Worm (Caenorhabditis elegans) whole organism, L4 larva: ENCODE results near the gene gck-3.

Source experiments
- F10B5.3 ChIP-seq: sonication (generic microtip); optimal IDR thresholded peaks from 2 replicates; lab custom pipeline; 2016; ENCODE audit warnings: mild to moderate bottlenecking, missing genetic modification characterization, missing compliant biosample characterization
- Y105C5A.15 ChIP-seq: fragments of 200-800 bp; sonication (Bioruptor generic); IDR thresholded peaks from 2 replicates; pipeline ENCODE4 v1.3.6; 2022; ENCODE audit warnings: missing genetic modification characterization, missing compliant biosample characterization
- Y48G9A.11 ChIP-seq: fragments of 200-800 bp; sonication (Bioruptor generic); IDR thresholded peaks from 2 replicates; pipeline ENCODE4 v1.3.6; 2022; ENCODE audit warnings: missing genetic modification reagents, missing genetic modification characterization, missing compliant biosample characterization
- aly-2 ChIP-seq: sonication (generic microtip); optimal IDR thresholded peaks from 2 replicates; lab custom pipeline; 2018; ENCODE audit warnings: missing biosample characterization, missing genetic modification characterization
- ama-1 ChIP-seq: fragments of 150-350 bp; optimal IDR thresholded peaks from 2 replicates; lab custom pipeline; 2014; ENCODE audit warnings: inconsistent platforms, mixed read lengths
- daf-12 ChIP-seq: fragments of 150-350 bp; optimal IDR thresholded peaks from 2 replicates; lab custom pipeline; 2014; ENCODE audit warnings: missing biosample characterization, missing genetic modification reagents, missing genetic modification characterization
- dmd-8 ChIP-seq: fragments of 200-800 bp; sonication (Bioruptor generic); IDR thresholded peaks from 2 replicates; pipeline ENCODE4 v1.3.6; 2022; ENCODE audit warnings: missing genetic modification characterization, missing compliant biosample characterization
- dmd-9 ChIP-seq: fragments of 200-800 bp; sonication (Bioruptor generic); IDR thresholded peaks from 2 replicates; pipeline ENCODE4 v1.3.6; 2022; ENCODE audit warnings: missing genetic modification reagents, missing genetic modification characterization, missing compliant biosample characterization
- dpl-1 ChIP-seq: fragments of 150-350 bp; optimal IDR thresholded peaks from 2 replicates; lab custom pipeline; 2014; ENCODE audit warnings: missing biosample characterization, missing genetic modification reagents, missing genetic modification characterization
- dve-1 ChIP-seq: sonication (generic microtip); optimal IDR thresholded peaks from 2 replicates; lab custom pipeline; 2017; ENCODE audit warnings: antibody characterized with exemption, mild to moderate bottlenecking, missing genetic modification characterization, missing compliant biosample characterization; ENCODE audit not compliant: insufficient read depth
- egl-27 ChIP-seq: sonication (generic microtip); optimal IDR thresholded peaks from 3 replicates; lab custom pipeline; 2017; ENCODE audit warnings: missing biosample characterization, missing genetic modification reagents, missing genetic modification characterization
- fkh-10 ChIP-seq: fragments of 150-350 bp; optimal IDR thresholded peaks from 2 replicates; lab custom pipeline; 2014; ENCODE audit warnings: missing biosample characterization, missing genetic modification reagents, missing genetic modification characterization
- hlh-11 ChIP-seq: fragments of 200-800 bp; sonication (Bioruptor generic); optimal IDR thresholded peaks from 2 replicates; lab custom pipeline; 2018; ENCODE audit warnings: mild to moderate bottlenecking, missing genetic modification characterization, missing compliant biosample characterization
- hmg-1.1 ChIP-seq: fragments of 200-800 bp; sonication (Bioruptor generic); IDR thresholded peaks from 2 replicates; pipeline ENCODE4 v1.3.6; 2022; ENCODE audit warnings: missing genetic modification reagents, missing genetic modification characterization, missing compliant biosample characterization
- jun-1 ChIP-seq: fragments of 150-350 bp; optimal IDR thresholded peaks from 2 replicates; lab custom pipeline; 2014; ENCODE audit warnings: missing biosample characterization, missing genetic modification reagents, missing genetic modification characterization
- lim-7 ChIP-seq: fragments of 200-800 bp; sonication (Bioruptor generic); IDR thresholded peaks from 2 replicates; pipeline ENCODE4 v1.3.6; 2022; ENCODE audit warnings: missing genetic modification characterization, missing compliant biosample characterization
- lin-1 ChIP-seq: fragments of 200-800 bp; sonication (Bioruptor generic); IDR thresholded peaks from 2 replicates; pipeline ENCODE4 v1.3.6; 2022; ENCODE audit warnings: missing genetic modification reagents, missing genetic modification characterization, missing compliant biosample characterization
- lin-13 ChIP-seq: fragments of 150-350 bp; optimal IDR thresholded peaks from 2 replicates; lab custom pipeline; 2014; ENCODE audit warnings: missing biosample characterization, missing genetic modification reagents, missing genetic modification characterization
- lin-38 ChIP-seq: fragments of 200-800 bp; sonication (Bioruptor generic); IDR thresholded peaks from 2 replicates; pipeline ENCODE4 v1.3.6; 2022; ENCODE audit warnings: missing genetic modification reagents, missing genetic modification characterization, missing compliant biosample characterization
- lsy-2 ChIP-seq, 2 experiments: fragments of 150-350 bp in 1 of 2; sonication (generic microtip) in 1 of 2; optimal IDR thresholded peaks; 2 replicates each; lab custom pipeline; 2014 to 2017; ENCODE audit warnings: missing biosample characterization in 2 of 2, missing genetic modification characterization in 2 of 2
- madf-9 ChIP-seq: fragments of 200-800 bp; sonication (Bioruptor generic); conservative IDR thresholded peaks from 2 replicates; pipeline ENCODE4 v1.3.6; 2022; ENCODE audit warnings: missing genetic modification reagents, missing genetic modification characterization, missing compliant biosample characterization
- mep-1 ChIP-seq: fragments of 150-350 bp; sonication (generic microtip); optimal IDR thresholded peaks from 3 replicates; lab custom pipeline; 2014; ENCODE audit warnings: missing biosample characterization, missing genetic modification characterization
- mes-2 ChIP-seq: sonication (generic microtip); optimal IDR thresholded peaks from 2 replicates; lab custom pipeline; 2016; ENCODE audit warnings: missing genotype, mild to moderate bottlenecking, missing genetic modification characterization, missing compliant biosample characterization; ENCODE audit not compliant: poor library complexity, severe bottlenecking
- mxl-3 ChIP-seq: fragments of 200-800 bp; sonication (Bioruptor generic); optimal IDR thresholded peaks from 2 replicates; lab custom pipeline; 2018; ENCODE audit warnings: mild to moderate bottlenecking, missing genetic modification characterization, missing compliant biosample characterization
- nhr-10 ChIP-seq: fragments of 150-350 bp; optimal IDR thresholded peaks from 2 replicates; lab custom pipeline; 2014; ENCODE audit warnings: missing biosample characterization, missing genetic modification characterization
- nhr-102 ChIP-seq: sonication (generic microtip); optimal IDR thresholded peaks from 2 replicates; lab custom pipeline; 2016; ENCODE audit warnings: mild to moderate bottlenecking, missing genetic modification characterization, moderate library complexity, missing compliant biosample characterization
- nhr-111 ChIP-seq: fragments of 200-800 bp; sonication (Bioruptor generic); optimal IDR thresholded peaks from 2 replicates; lab custom pipeline; 2018; ENCODE audit warnings: mild to moderate bottlenecking, missing genetic modification characterization, missing compliant biosample characterization
- nhr-28 ChIP-seq: fragments of 150-350 bp; optimal IDR thresholded peaks from 2 replicates; lab custom pipeline; 2014; ENCODE audit warnings: missing biosample characterization, missing genetic modification characterization
- nhr-41 ChIP-seq: fragments of 200-800 bp; sonication (Bioruptor generic); IDR thresholded peaks from 2 replicates; pipeline ENCODE4 v1.3.6; 2022; ENCODE audit warnings: missing genetic modification reagents, missing genetic modification characterization, missing compliant biosample characterization
- nhr-6 ChIP-seq: fragments of 150-350 bp; optimal IDR thresholded peaks from 2 replicates; lab custom pipeline; 2014; ENCODE audit warnings: missing biosample characterization, missing genetic modification characterization
- nhr-76 ChIP-seq: fragments of 150-350 bp; optimal IDR thresholded peaks from 2 replicates; lab custom pipeline; 2014; ENCODE audit warnings: missing biosample characterization, missing genetic modification characterization
- pqm-1 ChIP-seq: sonication (generic microtip); optimal IDR thresholded peaks from 2 replicates; lab custom pipeline; 2017; ENCODE audit warnings: missing biosample characterization, missing genetic modification characterization
- rbr-2 ChIP-seq: sonication (generic microtip); optimal IDR thresholded peaks from 2 replicates; lab custom pipeline; 2016; ENCODE audit warnings: missing genotype, missing genetic modification characterization, missing compliant biosample characterization
- skn-1 ChIP-seq: fragments of 150-350 bp; optimal IDR thresholded peaks from 2 replicates; lab custom pipeline; 2014; ENCODE audit warnings: missing biosample characterization, missing genetic modification characterization
- snpc-1.2 ChIP-seq: fragments of 200-800 bp; sonication (Bioruptor generic); IDR thresholded peaks from 2 replicates; pipeline ENCODE4 v1.3.6; 2022; ENCODE audit warnings: missing genetic modification reagents, missing genetic modification characterization, missing compliant biosample characterization
- spr-1 ChIP-seq: sonication (generic microtip); optimal IDR thresholded peaks from 2 replicates; lab custom pipeline; 2016; ENCODE audit warnings: mild to moderate bottlenecking, missing genetic modification characterization, missing compliant biosample characterization
- unc-130 ChIP-seq: sonication (generic microtip); optimal IDR thresholded peaks from 2 replicates; lab custom pipeline; 2016; ENCODE audit warnings: missing genetic modification reagents, missing genetic modification characterization, missing compliant biosample characterization
- unc-39 ChIP-seq: sonication (generic microtip); optimal IDR thresholded peaks from 2 replicates; lab custom pipeline; 2017; ENCODE audit warnings: missing biosample characterization, missing genetic modification characterization
- unc-62 ChIP-seq, 3 experiments: fragments of 150-350 bp in 1 of 3; sonication (generic microtip); optimal IDR thresholded peaks in 2 of 3; peaks in 1 of 3; 1 replicate in 1 of 3; 2 replicates in 2 of 3; lab custom pipeline; 2014 to 2017; ENCODE audit warnings: missing biosample characterization in 3 of 3, missing genetic modification characterization in 3 of 3, missing genetic modification reagents in 3 of 3, missing genotype in 1 of 3
- zag-1 ChIP-seq: fragments of 150-350 bp; optimal IDR thresholded peaks from 2 replicates; lab custom pipeline; 2014; ENCODE audit warnings: missing biosample characterization, missing genetic modification characterization

Gene gck-3

DNA sequence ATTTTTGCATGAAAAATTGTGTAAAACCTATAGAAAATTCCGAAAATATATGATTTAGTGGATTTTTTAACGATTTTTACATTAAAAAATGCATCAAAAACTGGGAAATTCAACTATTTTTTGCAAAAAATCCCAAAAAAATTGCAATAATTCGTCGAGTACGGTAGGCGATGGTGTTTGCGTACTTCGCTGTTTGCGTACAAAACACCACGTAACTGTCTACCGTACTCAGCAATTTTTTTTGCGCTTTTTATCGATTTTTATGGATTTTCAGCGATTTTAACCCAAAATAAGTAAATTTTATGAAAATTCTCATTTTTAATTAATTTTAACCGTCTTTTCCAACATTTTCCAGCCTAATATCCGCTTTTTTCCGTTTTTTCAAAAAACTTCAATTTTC lies 16.3 kb upstream of the gck-3 start:
- TF ChIP-seq jun-1 (tag; lab: Kevin White, UChicago) (no peak), spr-1 (no peak), unc-62 (GFP tag; optimal IDR thresholded peaks at IDR 0.05 in 1 of 2; lab: Kevin White, UChicago) (peak in 1 of 2 experiments; percentile 41), unc-62 (tag; optimal IDR thresholded peaks at IDR 0.05; lab: Kevin White, UChicago) (no peak), lsy-2 (tag; optimal IDR thresholded peaks at IDR 0.05; lab: Kevin White, UChicago) (peak in 1 of 2 experiments; percentile 64), pqm-1 (tag; lab: Kevin White, UChicago) (no peak)
- TF ChIP-seq, all 104 proteins: peak for 2

DNA sequence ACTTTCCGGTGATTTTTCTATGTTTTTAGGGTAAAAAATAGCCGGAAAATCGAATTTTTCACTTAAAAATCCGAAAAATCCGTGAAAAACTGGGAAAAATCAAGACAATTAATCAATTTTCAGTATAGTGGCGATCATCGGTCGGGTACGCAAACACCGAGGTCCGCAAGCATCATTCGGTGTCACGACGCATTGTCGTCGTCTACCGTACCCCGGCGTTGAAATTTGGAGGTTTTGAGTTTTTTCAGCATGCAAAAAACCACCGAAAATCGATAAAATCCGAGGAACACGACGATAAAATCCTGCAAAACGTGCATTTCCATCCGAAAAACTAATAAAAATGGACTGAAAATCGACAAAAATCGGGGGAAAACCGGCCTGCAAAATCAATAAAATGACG lies 15.1 kb upstream of the gck-3 start:
- no peak for TF ChIP-seq nhr-76
- TF ChIP-seq lin-1 (GFP tag; lab: Robert Waterston, UW): no peak
- TF ChIP-seq F10B5.3: no peak
- TF ChIP-seq mxl-3 (GFP tag; lab: Kevin White, UChicago): no peak
- TF ChIP-seq zag-1 (tag; lab: Kevin White, UChicago): no peak
- no peak for TF ChIP-seq nhr-10 (tag; lab: Kevin White, UChicago)
- no peak for TF ChIP-seq snpc-1.2 (GFP tag; lab: Robert Waterston, UW)
- peak; percentile 11 for TF ChIP-seq nhr-28 (tag; lab: Kevin White, UChicago)
- no peak for TF ChIP-seq dmd-8 (GFP tag; lab: Robert Waterston, UW)
- TF ChIP-seq skn-1: no peak
- peak in 1 of 2 experiments; percentile 85 for TF ChIP-seq unc-62 (GFP tag; optimal IDR thresholded peaks at IDR 0.05 in 1 of 2; lab: Kevin White, UChicago)
- no peak for TF ChIP-seq unc-62 (tag; optimal IDR thresholded peaks at IDR 0.05; lab: Kevin White, UChicago)
- peak; percentile 61 for TF ChIP-seq mes-2
- TF ChIP-seq dmd-9 (GFP tag; lab: Robert Waterston, UW): 0 out of 2 replicates have a peak, but pooled peaks have one; percentile 14
- no peak for TF ChIP-seq nhr-102 (tag; lab: Kevin White, UChicago)
- 0 out of 2 replicates have a peak, but pooled peaks have one; percentile 45 for TF ChIP-seq hmg-1.1 (GFP tag; lab: Robert Waterston, UW)
- TF ChIP-seq lin-38 (GFP tag; lab: Robert Waterston, UW): peak; percentile 46; the same call in 1 of the 2 replicates
- TF ChIP-seq ama-1: peak; percentile 37
- TF ChIP-seq Y105C5A.15 (GFP tag; lab: Robert Waterston, UW): no peak
- no peak for TF ChIP-seq unc-130 (GFP tag; lab: Kevin White, UChicago)
- TF ChIP-seq lim-7 (GFP tag; lab: Robert Waterston, UW): no peak
- TF ChIP-seq daf-12 (tag; lab: Kevin White, UChicago): no peak
- TF ChIP-seq lin-13 (GFP tag; lab: Kevin White, UChicago): peak; percentile 36
- no peak for TF ChIP-seq nhr-111
- TF ChIP-seq unc-39 (tag; lab: Kevin White, UChicago): no peak
- TF ChIP-seq madf-9 (GFP tag; lab: Robert Waterston, UW): 0 out of 2 replicates have a peak, but pooled peaks have one; percentile 33
- no peak for TF ChIP-seq aly-2 (tag; lab: Kevin White, UChicago)
- peak; percentile 3 for TF ChIP-seq dve-1 (tag; lab: Kevin White, UChicago)
- no peak for TF ChIP-seq fkh-10 (GFP tag; lab: Kevin White, UChicago)
- TF ChIP-seq egl-27 (tag; lab: Kevin White, UChicago): no peak
- TF ChIP-seq nhr-41 (GFP tag; lab: Robert Waterston, UW): no peak
- peak; percentile 26 for TF ChIP-seq hlh-11 (tag; lab: Kevin White, UChicago)
- TF ChIP-seq Y48G9A.11 (GFP tag; lab: Robert Waterston, UW): peak; percentile 24; the same call in 1 of the 2 replicates
- TF ChIP-seq nhr-6: peak; percentile 31
- TF ChIP-seq lsy-2 (tag; optimal IDR thresholded peaks at IDR 0.05; lab: Kevin White, UChicago): peak; percentile 92 to 98
- peak; percentile 39 for TF ChIP-seq dpl-1 (GFP tag; lab: Kevin White, UChicago)
- peak; percentile 5 for TF ChIP-seq rbr-2 (tag; lab: Kevin White, UChicago)
- TF ChIP-seq mep-1 (tag; lab: Kevin White, UChicago): peak; percentile 16
